Worm (Caenorhabditis elegans) whole organism, late embryonic: Measurements from ENCODE around the gene arid-1.

Experiments
- hlh-13 ChIP-seq: fragments of 200-800 bp; sonication (Bioruptor generic); optimal IDR thresholded peaks from 2 replicates; lab custom pipeline; 2018; ENCODE audit warnings: mild to moderate bottlenecking, missing genetic modification characterization, missing compliant biosample characterization
- lin-11 ChIP-seq: fragments of 200-800 bp; sonication (Bioruptor generic); optimal IDR thresholded peaks from 2 replicates; lab custom pipeline; 2018; ENCODE audit warnings: mild to moderate bottlenecking, missing genetic modification characterization, missing compliant biosample characterization
- nhr-11 ChIP-seq: fragments of 150-350 bp; optimal IDR thresholded peaks from 2 replicates; lab custom pipeline; 2014; ENCODE audit warnings: missing biosample characterization, missing genetic modification characterization

DNA sequence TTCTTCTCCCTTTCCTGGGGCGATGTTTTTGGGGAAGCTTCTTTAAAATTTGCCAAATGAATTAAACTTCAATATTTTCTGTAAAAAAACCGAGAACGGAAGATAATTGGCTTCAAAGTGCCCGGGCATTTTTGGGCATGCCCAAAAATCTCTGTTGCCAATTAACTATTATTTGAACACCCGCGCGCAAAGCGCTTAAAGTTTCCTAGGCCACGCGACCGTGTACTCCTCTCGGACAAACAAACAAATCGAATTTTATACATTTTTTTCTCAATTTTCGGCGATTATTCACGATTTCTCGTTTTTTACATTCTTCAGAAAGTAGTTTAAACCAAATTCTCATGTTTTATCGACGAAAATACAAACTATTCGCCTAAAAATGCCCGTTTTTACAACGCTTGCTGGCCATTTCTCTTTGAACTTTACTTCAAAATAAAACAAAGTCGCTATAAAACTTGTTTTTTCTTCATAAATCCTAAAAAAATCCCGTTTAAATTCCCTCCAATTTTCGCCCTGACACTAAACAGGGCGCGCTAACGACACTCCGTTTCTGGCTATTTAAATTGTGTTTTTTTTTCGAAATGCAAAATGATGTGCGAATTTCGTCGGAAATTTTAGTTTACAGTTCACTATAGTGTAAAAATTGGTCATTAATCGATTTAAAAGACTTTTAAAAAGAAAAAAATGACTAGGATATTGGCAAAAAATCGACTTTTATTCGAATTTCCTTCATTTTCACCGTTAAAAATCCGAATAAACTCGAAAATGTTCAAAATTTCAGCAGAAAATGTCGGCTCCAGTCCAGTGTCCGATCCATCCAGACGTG lies 29.7 kb upstream of the arid-1 start, which contains the start of gene ttb-1:
- TF ChIP-seq lin-11 (tag; lab: Kevin White, UChicago) = no peak
- TF ChIP-seq hlh-13 (GFP tag; lab: Kevin White, UChicago) = no peak
- no peak for TF ChIP-seq nhr-11 (tag; lab: Kevin White, UChicago)
